Fruit fly (Drosophila melanogaster) whole organism, prepupa: ENCODE results near the gene Lgr4.
A peak's percentile ranks its signal among the peaks of the same experiment; 100 is the strongest.

Source experiments
- Blimp-1 ChIP-seq: fragments of 200-800 bp; sonication (Bioruptor generic); optimal IDR thresholded peaks from 3 replicates; lab custom pipeline; 2017; ENCODE audit warnings: missing biosample characterization, missing genetic modification characterization, mild to moderate bottlenecking, moderate library complexity, missing genetic modification reagents
- CG10631 ChIP-seq: fragments of 200-800 bp; sonication (Bioruptor generic); optimal IDR thresholded peaks from 2 replicates; lab custom pipeline; 2016; ENCODE audit warnings: missing biosample characterization, missing genetic modification characterization
- CG10669 ChIP-seq: fragments of 200-800 bp; sonication (Bioruptor generic); optimal IDR thresholded peaks from 3 replicates; lab custom pipeline; 2018; ENCODE audit warnings: missing biosample characterization, mild to moderate bottlenecking, missing genetic modification characterization, moderate library complexity
- CG11294 ChIP-seq: fragments of 200-800 bp; sonication (Bioruptor generic); IDR thresholded peaks from 2 replicates; pipeline ENCODE4 v1.3.6; 2022; ENCODE audit warnings: missing biosample characterization, missing genetic modification characterization
- CG11762 ChIP-seq: fragments of 200-800 bp; sonication (Bioruptor generic); optimal IDR thresholded peaks from 3 replicates; lab custom pipeline; 2016; ENCODE audit warnings: missing biosample characterization, missing genetic modification characterization; ENCODE audit not compliant: insufficient read depth
- CG11902 ChIP-seq: fragments of 200-800 bp; sonication (Bioruptor generic); optimal IDR thresholded peaks from 3 replicates; lab custom pipeline; 2016; ENCODE audit warnings: missing biosample characterization, missing genetic modification characterization
- CG15336 ChIP-seq: fragments of 200-800 bp; sonication (Bioruptor generic); IDR thresholded peaks from 2 replicates; pipeline ENCODE4 v1.3.6; 2022; ENCODE audit warnings: missing biosample characterization, missing genetic modification characterization
- CG1621 ChIP-seq: fragments of 200-800 bp; sonication (Bioruptor generic); optimal IDR thresholded peaks from 3 replicates; lab custom pipeline; 2018; ENCODE audit warnings: missing biosample characterization, mild to moderate bottlenecking, missing genetic modification characterization
- CG16779 ChIP-seq: fragments of 200-800 bp; sonication (Bioruptor generic); optimal IDR thresholded peaks from 3 replicates; lab custom pipeline; 2017; ENCODE audit warnings: missing biosample characterization, mild to moderate bottlenecking, missing genetic modification characterization
- CG3032 ChIP-seq: fragments of 200-800 bp; optimal IDR thresholded peaks from 2 replicates; lab custom pipeline; 2019; ENCODE audit warnings: missing biosample characterization, mild to moderate bottlenecking, missing genetic modification characterization, moderate library complexity
- CG31627 ChIP-seq: fragments of 200-800 bp; sonication (Bioruptor generic); optimal IDR thresholded peaks from 3 replicates; lab custom pipeline; 2016; ENCODE audit warnings: missing biosample characterization, missing genetic modification characterization
- CG32006 ChIP-seq: fragments of 200-800 bp; sonication (Bioruptor generic); optimal IDR thresholded peaks from 3 replicates; lab custom pipeline; 2017; ENCODE audit warnings: missing biosample characterization, mild to moderate bottlenecking, missing genetic modification characterization
- CG34406 ChIP-seq: fragments of 200-800 bp; sonication (Bioruptor generic); optimal IDR thresholded peaks from 3 replicates; lab custom pipeline; 2016; ENCODE audit warnings: missing biosample characterization, missing genetic modification characterization
- CG4318 ChIP-seq: fragments of 200-800 bp; sonication (Bioruptor generic); optimal IDR thresholded peaks from 3 replicates; lab custom pipeline; 2017; ENCODE audit warnings: missing biosample characterization, mild to moderate bottlenecking, missing genetic modification characterization
- CG6163 ChIP-seq: fragments of 200-800 bp; sonication (Bioruptor generic); IDR thresholded peaks from 3 replicates; pipeline ENCODE4 v1.3.6; 2022; ENCODE audit warnings: missing biosample characterization, missing genetic modification characterization
- CG6276 ChIP-seq: fragments of 200-800 bp; sonication (Bioruptor generic); optimal IDR thresholded peaks from 2 replicates; lab custom pipeline; 2017; ENCODE audit warnings: missing biosample characterization, mild to moderate bottlenecking, missing genetic modification characterization
- CG6792 ChIP-seq: fragments of 200-800 bp; sonication (Bioruptor generic); optimal IDR thresholded peaks from 3 replicates; lab custom pipeline; 2016; ENCODE audit warnings: missing biosample characterization, missing genetic modification characterization
- CG6854 ChIP-seq: fragments of 200-800 bp; sonication (Bioruptor generic); optimal IDR thresholded peaks from 2 replicates; lab custom pipeline; 2017; ENCODE audit warnings: missing biosample characterization, mild to moderate bottlenecking, missing genetic modification characterization
- CG7368 ChIP-seq: fragments of 200-800 bp; sonication (Bioruptor generic); optimal IDR thresholded peaks from 3 replicates; lab custom pipeline; 2016; ENCODE audit warnings: missing biosample characterization, missing genetic modification characterization
- CG8119 ChIP-seq: fragments of 200-800 bp; sonication (Bioruptor generic); IDR thresholded peaks from 3 replicates; pipeline ENCODE4 v1.3.6; 2022; ENCODE audit warnings: missing biosample characterization, missing genetic modification characterization
- CG8632 ChIP-seq: fragments of 200-800 bp; sonication (Bioruptor generic); optimal IDR thresholded peaks from 3 replicates; lab custom pipeline; 2016; ENCODE audit warnings: missing biosample characterization, missing genetic modification characterization
- Eip78C ChIP-seq: fragments of 200-800 bp; sonication (Bioruptor generic); peaks from one replicate; lab custom pipeline; 2016; ENCODE audit warnings: missing biosample characterization, missing genetic modification characterization
- Eip93F ChIP-seq: fragments of 200-800 bp; sonication (Bioruptor generic); optimal IDR thresholded peaks from 2 replicates; lab custom pipeline; 2016; ENCODE audit warnings: missing biosample characterization, mild to moderate bottlenecking, missing genetic modification characterization
- Ets21C ChIP-seq: fragments of 200-800 bp; sonication (Bioruptor generic); optimal IDR thresholded peaks from 3 replicates; lab custom pipeline; 2016; ENCODE audit warnings: missing biosample characterization, missing genetic modification characterization
- Ets96B ChIP-seq: fragments of 200-800 bp; optimal IDR thresholded peaks from 2 replicates; lab custom pipeline; 2019; ENCODE audit warnings: missing biosample characterization, mild to moderate bottlenecking, missing genetic modification characterization, moderate library complexity
- Gug ChIP-seq: fragments of 200-800 bp; sonication (Bioruptor generic); IDR thresholded peaks from 2 replicates; pipeline ENCODE4 v1.3.6; 2022; ENCODE audit warnings: missing biosample characterization, missing genetic modification characterization
- Hr38 ChIP-seq: sonication (Bioruptor generic); optimal IDR thresholded peaks from 2 replicates; lab custom pipeline; 2016; ENCODE audit warnings: missing biosample characterization, missing genetic modification characterization
- Hr39 ChIP-seq: fragments of 200-800 bp; sonication (Bioruptor generic); optimal IDR thresholded peaks from 2 replicates; lab custom pipeline; 2016; ENCODE audit warnings: missing biosample characterization, missing genetic modification characterization
- Hr4 ChIP-seq: fragments of 200-800 bp; sonication (Bioruptor generic); optimal IDR thresholded peaks from 3 replicates; lab custom pipeline; 2016; ENCODE audit warnings: missing biosample characterization, missing genetic modification characterization
- Lpt ChIP-seq: fragments of 200-800 bp; sonication (Bioruptor generic); optimal IDR thresholded peaks from 3 replicates; lab custom pipeline; 2016; ENCODE audit warnings: missing biosample characterization, missing genetic modification characterization
- OdsH ChIP-seq: fragments of 200-800 bp; sonication (Bioruptor generic); optimal IDR thresholded peaks from 3 replicates; lab custom pipeline; 2016; ENCODE audit warnings: missing biosample characterization, missing genetic modification characterization
- Smox ChIP-seq: fragments of 200-800 bp; sonication (Bioruptor generic); optimal IDR thresholded peaks from 3 replicates; lab custom pipeline; 2016; ENCODE audit warnings: missing biosample characterization, missing genetic modification characterization
- Sox102F ChIP-seq: fragments of 200-800 bp; sonication (Bioruptor generic); optimal IDR thresholded peaks from 2 replicates; lab custom pipeline; 2016; ENCODE audit warnings: missing biosample characterization, mild to moderate bottlenecking, missing genetic modification characterization
- Sox14 ChIP-seq: fragments of 200-800 bp; sonication (Bioruptor generic); optimal IDR thresholded peaks from 3 replicates; lab custom pipeline; 2016; ENCODE audit warnings: missing biosample characterization, missing genetic modification characterization
- Sox15 ChIP-seq: fragments of 200-800 bp; sonication (Bioruptor generic); optimal IDR thresholded peaks from 3 replicates; lab custom pipeline; 2016; ENCODE audit warnings: missing biosample characterization, missing genetic modification characterization
- achi ChIP-seq: fragments of 200-800 bp; sonication (Bioruptor generic); optimal IDR thresholded peaks from 3 replicates; lab custom pipeline; 2016; ENCODE audit warnings: missing biosample characterization, missing genetic modification characterization
- cyc ChIP-seq: fragments of 200-800 bp; sonication (Bioruptor generic); optimal IDR thresholded peaks from 3 replicates; lab custom pipeline; 2016; ENCODE audit warnings: missing biosample characterization, missing genetic modification characterization
- dac ChIP-seq: fragments of 200-800 bp; sonication (Bioruptor generic); optimal IDR thresholded peaks from 2 replicates; lab custom pipeline; 2017; ENCODE audit warnings: missing biosample characterization, mild to moderate bottlenecking, missing genetic modification characterization
- dsx ChIP-seq: fragments of 200-800 bp; optimal IDR thresholded peaks from 3 replicates; lab custom pipeline; 2019; ENCODE audit warnings: missing biosample characterization, mild to moderate bottlenecking, missing genetic modification characterization, moderate library complexity; ENCODE audit not compliant: poor library complexity, severe bottlenecking
- eg ChIP-seq: fragments of 200-800 bp; sonication (Bioruptor generic); IDR thresholded peaks from 3 replicates; pipeline ENCODE4 v1.3.6; 2022; ENCODE audit warnings: missing biosample characterization, missing genetic modification characterization
- esn ChIP-seq: fragments of 200-800 bp; sonication (Bioruptor generic); optimal IDR thresholded peaks from 2 replicates; lab custom pipeline; 2016; ENCODE audit warnings: missing biosample characterization, mild to moderate bottlenecking, missing genetic modification characterization, moderate library complexity
- fd59A ChIP-seq: fragments of 200-800 bp; sonication (Bioruptor generic); optimal IDR thresholded peaks from 2 replicates; lab custom pipeline; 2017; ENCODE audit warnings: missing biosample characterization, mild to moderate bottlenecking, missing genetic modification characterization, missing genetic modification reagents
- fd85E ChIP-seq: fragments of 200-800 bp; sonication (Bioruptor generic); optimal IDR thresholded peaks from 3 replicates; lab custom pipeline; 2016; ENCODE audit warnings: missing biosample characterization, missing genetic modification characterization
- fkh ChIP-seq: fragments of 200-800 bp; sonication (Bioruptor generic); optimal IDR thresholded peaks from 3 replicates; lab custom pipeline; 2017; ENCODE audit warnings: missing biosample characterization, mild to moderate bottlenecking, missing genetic modification characterization, moderate library complexity
- lz ChIP-seq: fragments of 200-800 bp; sonication (Bioruptor generic); optimal IDR thresholded peaks from 3 replicates; lab custom pipeline; 2016; ENCODE audit warnings: missing biosample characterization, missing genetic modification characterization
- pdm3 ChIP-seq: fragments of 200-800 bp; sonication (Bioruptor generic); optimal IDR thresholded peaks from 3 replicates; lab custom pipeline; 2016; ENCODE audit warnings: missing biosample characterization, missing genetic modification characterization
- salr ChIP-seq, 2 experiments: fragments of 200-800 bp; sonication (Bioruptor generic); optimal IDR thresholded peaks; 3 replicates each; lab custom pipeline; 2016 to 2018; ENCODE audit warnings: missing biosample characterization in 2 of 2, missing genetic modification characterization in 2 of 2, mild to moderate bottlenecking in 1 of 2
- ss ChIP-seq, 2 experiments: fragments of 200-800 bp; sonication (Bioruptor generic); optimal IDR thresholded peaks; 2 replicates in 1 of 2; 3 replicates in 1 of 2; lab custom pipeline; 2017 to 2018; ENCODE audit warnings: mild to moderate bottlenecking in 2 of 2, missing biosample characterization in 2 of 2, missing genetic modification characterization in 2 of 2, moderate library complexity in 1 of 2
- svp ChIP-seq: fragments of 200-800 bp; sonication (Bioruptor generic); peaks from one replicate; lab custom pipeline; 2016; ENCODE audit warnings: missing biosample characterization, missing genetic modification characterization
- vri ChIP-seq: fragments of 200-800 bp; sonication (Bioruptor generic); optimal IDR thresholded peaks from 3 replicates; lab custom pipeline; 2016; ENCODE audit warnings: missing biosample characterization, mild to moderate bottlenecking, missing genetic modification characterization

Gene Lgr4

dm6 chrX:13136939-13137697, 51.8 kb downstream of the Lgr4 start:
- TF ChIP-seq Gug (0 out of 2 replicates have a peak, but pooled peaks have one; percentile 16), dsx (GFP tag; lab: Kevin White, UChicago) (peak; percentile 45), fd85E (GFP tag; lab: Kevin White, UChicago) (no peak), CG1621 (tag; lab: Kevin White, UChicago) (peak; percentile 26), ss (GFP tag; optimal IDR thresholded peaks at IDR 0.05; lab: Kevin White, UChicago) (peak; percentile 78 to 83), Lpt (GFP tag; lab: Kevin White, UChicago) (no peak), Ets96B (tag; lab: Kevin White, UChicago) (peak; percentile 35), Sox15 (GFP tag; lab: Kevin White, UChicago) (peak; percentile 33), CG6163 (GFP tag; lab: Robert Waterston, UW) (peak; percentile 86), Eip93F (GFP tag; lab: Kevin White, UChicago) (peak; percentile 83), CG16779 (tag; lab: Kevin White, UChicago) (peak; percentile 52), Hr39 (peak; percentile 38), Hr38 (GFP tag; lab: Kevin White, UChicago) (no peak), CG32006 (GFP tag; lab: Kevin White, UChicago) (peak; percentile 49), vri (peak; percentile 47), salr (GFP tag; optimal IDR thresholded peaks at IDR 0.05; lab: Kevin White, UChicago) (no peak), Sox102F (peak; percentile 56), CG7368 (GFP tag; lab: Kevin White, UChicago) (peak; percentile 44), achi (GFP tag; lab: Kevin White, UChicago) (peak; percentile 48), svp (peak; percentile 95), CG8632 (GFP tag; lab: Kevin White, UChicago) (peak; percentile 75), CG8119 (GFP tag; lab: Robert Waterston, UW) (peak; percentile 65; the same call in 2 of the 3 replicates), Hr4 (peak; percentile 37), CG15336 (peak; percentile 69), CG6854 (GFP tag; lab: Kevin White, UChicago) (peak; percentile 3), CG11762 (GFP tag; lab: Kevin White, UChicago) (peak; percentile 29), Sox14 (GFP tag; lab: Kevin White, UChicago) (peak; percentile 31), Blimp-1 (GFP tag; lab: Kevin White, UChicago) (peak; percentile 94), CG11294 (GFP tag; lab: Robert Waterston, UW) (0 out of 2 replicates have a peak, but pooled peaks have one; percentile 8), cyc (peak; percentile 49), CG10669 (GFP tag; lab: Kevin White, UChicago) (peak; percentile 3), CG31627 (peak; percentile 40), Ets21C (GFP tag; lab: Kevin White, UChicago) (peak; percentile 10), CG6792 (peak; percentile 62), Smox (GFP tag; lab: Kevin White, UChicago) (peak; percentile 57), CG11902 (GFP tag; lab: Kevin White, UChicago) (peak; percentile 58), CG3032 (tag; lab: Kevin White, UChicago) (peak; percentile 27), eg (GFP tag; lab: Robert Waterston, UW) (no peak; the same call in 2 of the 3 replicates), lz (GFP tag; lab: Kevin White, UChicago) (peak; percentile 86), CG34406 (GFP tag; lab: Kevin White, UChicago) (peak; percentile 67), fd59A (GFP tag; lab: Kevin White, UChicago) (peak; percentile 16), Eip78C (GFP tag; lab: Kevin White, UChicago) (peak; percentile 95), esn (GFP tag; lab: Kevin White, UChicago) (peak; percentile 70), pdm3 (GFP tag; lab: Kevin White, UChicago) (peak; percentile 6), CG10631 (GFP tag; lab: Kevin White, UChicago) (peak; percentile 49), fkh (GFP tag; lab: Kevin White, UChicago) (no peak), dac (no peak), CG6276 (GFP tag; lab: Kevin White, UChicago) (peak; percentile 24), OdsH (GFP tag; lab: Kevin White, UChicago) (peak; percentile 61), CG4318 (GFP tag; lab: Kevin White, UChicago) (no peak)
